Worm (Caenorhabditis elegans): ENCODE results near the gene F44E7.5.

The F44E7.5 gene

ce11 chrV:5822968-5823367 lies 42.2 kb upstream of the F44E7.5 start:
- no peak for TF ChIP-seq F23B12.7 (tag; optimal IDR thresholded peaks at IDR 0.05; ENCODE audit: insufficient read depth)
- 0 out of 2 replicates have a peak, but pooled peaks have one; percentile 16 for TF ChIP-seq dox-1 (GFP tag; IDR thresholded peaks at IDR 0.05)
- TF ChIP-seq ceh-27 (GFP tag; optimal IDR thresholded peaks at IDR 0.05): no peak
- no peak for TF ChIP-seq C17E4.6 (GFP tag; IDR thresholded peaks at IDR 0.05)
- TF ChIP-seq somi-1 (GFP tag; optimal IDR thresholded peaks at IDR 0.05): peak; percentile 67
- peak; percentile 62 for TF ChIP-seq ztf-26 (tag; optimal IDR thresholded peaks at IDR 0.05)
- peak; percentile 61; the same call in 1 of the 2 replicates for TF ChIP-seq cebp-1 (GFP tag; IDR thresholded peaks at IDR 0.05)
- peak; percentile 87 for TF ChIP-seq cebp-1 (tag; optimal IDR thresholded peaks at IDR 0.05)
- TF ChIP-seq K11D2.4 (GFP tag; IDR thresholded peaks at IDR 0.05): 0 out of 2 replicates have a peak, but pooled peaks have one; percentile 32
- peak; percentile 14 for TF ChIP-seq die-1 (tag; optimal IDR thresholded peaks at IDR 0.05)
- TF ChIP-seq nhr-80 (tag; optimal IDR thresholded peaks at IDR 0.05): peak; percentile 85
- peak; percentile 70 for TF ChIP-seq lin-40 (tag; optimal IDR thresholded peaks at IDR 0.05)
- no peak for TF ChIP-seq B0336.3 (GFP tag; IDR thresholded peaks at IDR 0.05)

- peak; percentile 93 for TF ChIP-seq nhr-80 (tag; optimal IDR thresholded peaks at IDR 0.05)
- TF ChIP-seq atf-7 (tag; optimal IDR thresholded peaks at IDR 0.05): peak; percentile 56
- no peak for TF ChIP-seq Y53G8AR.9 (GFP tag; conservative IDR thresholded peaks at IDR 0.05)
Observed at ce11 chrV:5821451-5822143, 40.9 kb upstream of the F44E7.5 start.

DNA sequence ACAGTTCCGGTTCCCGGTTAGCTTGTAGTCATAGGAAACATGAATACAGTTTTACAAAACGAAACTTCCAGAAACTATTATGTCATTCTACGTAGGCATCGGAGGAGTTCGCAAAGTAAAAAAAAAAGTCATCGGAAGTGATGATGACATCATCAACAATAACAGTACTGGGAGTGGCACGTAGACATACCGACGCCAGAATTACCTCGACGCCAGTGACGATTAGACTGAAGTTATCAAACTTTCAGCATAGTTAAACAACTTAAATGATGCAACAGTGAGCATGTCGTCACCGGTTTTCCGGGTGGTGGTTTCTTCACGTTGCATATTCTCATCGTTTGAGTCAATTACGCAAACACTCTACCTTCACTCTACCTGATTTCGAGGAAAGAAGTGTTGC lies 39.7 kb upstream of the F44E7.5 start:
- TF ChIP-seq bed-2 (GFP tag; IDR thresholded peaks at IDR 0.05) (no peak), T26A5.8 (tag; optimal IDR thresholded peaks at IDR 0.05) (no peak), zfh-2 (GFP tag; conservative IDR thresholded peaks at IDR 0.05) (no peak), hrde-1 (tag; optimal IDR thresholded peaks at IDR 0.05; ENCODE audit: borderline replicate concordance) (no peak), nhr-90 (tag; optimal IDR thresholded peaks at IDR 0.05) (no peak), mel-28 (tag; optimal IDR thresholded peaks at IDR 0.05; ENCODE audit: borderline replicate concordance) (no peak), F49E8.2 (tag; optimal IDR thresholded peaks at IDR 0.05; ENCODE audit: insufficient read depth) (no peak), madf-3 (GFP tag; IDR thresholded peaks at IDR 0.05) (no peak), F57C9.4 (tag; optimal IDR thresholded peaks at IDR 0.05) (no peak), F37B4.10 (GFP tag; IDR thresholded peaks at IDR 0.05) (no peak), egrh-3 (GFP tag; IDR thresholded peaks at IDR 0.05) (no peak), cebp-2 (GFP tag; IDR thresholded peaks at IDR 0.05) (no peak), dpl-1 (GFP tag; optimal IDR thresholded peaks at IDR 0.05) (no peak), ZK185.1 (tag; optimal IDR thresholded peaks at IDR 0.05; ENCODE audit: poor library complexity, severe bottlenecking) (no peak), mcd-1 (GFP tag; IDR thresholded peaks at IDR 0.05) (no peak), B0019.2 (GFP tag; conservative IDR thresholded peaks at IDR 0.05) (no peak), snpc-3.4 (tag; optimal IDR thresholded peaks at IDR 0.05) (no peak), sea-2 (GFP tag; IDR thresholded peaks at IDR 0.05) (no peak), mes-4 (tag; optimal IDR thresholded peaks at IDR 0.05) (no peak)

DNA sequence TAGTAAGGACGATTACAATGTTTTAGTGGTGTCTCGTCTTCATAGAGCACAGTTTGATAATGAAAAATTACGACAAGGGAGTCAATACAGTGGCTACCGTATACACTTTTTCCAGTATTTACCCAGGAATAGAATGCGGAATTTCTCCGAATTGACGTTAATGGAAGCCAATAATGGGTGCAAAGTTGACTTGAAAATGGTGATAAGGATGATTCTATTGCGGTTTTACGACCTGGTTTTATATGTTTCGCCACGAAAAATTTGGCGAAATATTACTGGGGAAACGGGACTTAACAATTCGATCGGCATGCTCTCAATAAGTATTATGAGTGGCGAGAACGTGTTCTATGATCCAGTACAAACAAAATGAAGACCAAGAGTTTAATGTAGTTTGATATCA lies 39.2 kb upstream of the F44E7.5 start:
- TF ChIP-seq B0261.1 (tag; optimal IDR thresholded peaks at IDR 0.05) (no peak), Y53G8AR.9 (GFP tag; conservative IDR thresholded peaks at IDR 0.05) (no peak), C17E4.6 (GFP tag; IDR thresholded peaks at IDR 0.05) (no peak), ceh-91 (GFP tag; IDR thresholded peaks at IDR 0.05) (no peak), F57C9.4 (tag; optimal IDR thresholded peaks at IDR 0.05) (no peak), egl-18 (GFP tag; IDR thresholded peaks at IDR 0.05) (no peak), B0035.1 (tag; optimal IDR thresholded peaks at IDR 0.05) (no peak), dox-1 (GFP tag; IDR thresholded peaks at IDR 0.05) (peak; percentile 6; the same call in 1 of the 2 replicates), unc-130 (GFP tag; optimal IDR thresholded peaks at IDR 0.05) (no peak), nhr-80 (tag; optimal IDR thresholded peaks at IDR 0.05) (peak; percentile 66), repo-1 (tag; optimal IDR thresholded peaks at IDR 0.05) (no peak), cebp-1 (GFP tag; IDR thresholded peaks at IDR 0.05) (no peak), cebp-1 (tag; optimal IDR thresholded peaks at IDR 0.05) (no peak), ceh-40 (GFP tag; IDR thresholded peaks at IDR 0.05) (no peak)

Data from whole organism, young adult.